Worm (Caenorhabditis elegans) whole organism, L3 larva: ENCODE measurements around the gene srlf-37.

ENCODE experiments used
- aly-2 ChIP-seq: fragments of 150-350 bp; optimal IDR thresholded peaks from 2 replicates; lab custom pipeline; 2014; ENCODE audit warnings: missing biosample characterization, missing genetic modification characterization
- ceh-16 ChIP-seq: sonication (generic microtip); optimal IDR thresholded peaks from 2 replicates; lab custom pipeline; 2017; ENCODE audit warnings: missing biosample characterization, missing genetic modification characterization
- ceh-82 ChIP-seq: fragments of 150-350 bp; optimal IDR thresholded peaks from 2 replicates; lab custom pipeline; 2014; ENCODE audit warnings: missing biosample characterization, missing genetic modification characterization
- jun-1 ChIP-seq: fragments of 150-350 bp; optimal IDR thresholded peaks from 2 replicates; lab custom pipeline; 2014; ENCODE audit warnings: missing biosample characterization, missing genetic modification reagents, missing genetic modification characterization
- nhr-12 ChIP-seq: fragments of 150-350 bp; optimal IDR thresholded peaks from 2 replicates; lab custom pipeline; 2014; ENCODE audit warnings: missing biosample characterization, missing genetic modification characterization
- nhr-28 ChIP-seq: fragments of 150-350 bp; optimal IDR thresholded peaks from 2 replicates; lab custom pipeline; 2014; ENCODE audit warnings: missing biosample characterization, missing genetic modification characterization
- skn-1 ChIP-seq: fragments of 150-350 bp; optimal IDR thresholded peaks from 2 replicates; lab custom pipeline; 2014; ENCODE audit warnings: missing biosample characterization, missing genetic modification characterization
- unc-39 ChIP-seq: sonication (generic microtip); optimal IDR thresholded peaks from 4 replicates; lab custom pipeline; 2017; ENCODE audit warnings: missing biosample characterization, missing genetic modification characterization
- unc-62 ChIP-seq: fragments of 150-350 bp; sonication (generic microtip); optimal IDR thresholded peaks from 4 replicates; lab custom pipeline; 2014; ENCODE audit warnings: missing biosample characterization, missing genetic modification reagents, missing genetic modification characterization

- no peak for TF ChIP-seq nhr-12 (tag; lab: Kevin White, UChicago)
- TF ChIP-seq skn-1, result no peak
- TF ChIP-seq unc-62 (GFP tag; lab: Kevin White, UChicago), result no peak
- no peak for TF ChIP-seq unc-39
- no peak for TF ChIP-seq aly-2
- TF ChIP-seq ceh-82, result no peak
- TF ChIP-seq ceh-16 (tag; lab: Kevin White, UChicago), result no peak
- no peak for TF ChIP-seq nhr-28 (tag; lab: Kevin White, UChicago)
- no peak for TF ChIP-seq jun-1 (tag; lab: Kevin White, UChicago)
These were observed 34.3 kb upstream of the srlf-37 start, which contains the start of gene srj-37 for ce11 chrV:638328-638727.
